Worm (Caenorhabditis elegans) whole organism, midembryonic: ENCODE data around the gene sart-3.

Source experiments
- T22C8.4 ChIP-seq: fragments of 200-800 bp; sonication (Bioruptor generic); IDR thresholded peaks from 2 replicates; pipeline ENCODE4 v1.3.6; 2022; ENCODE audit warnings: missing genetic modification characterization, missing compliant biosample characterization
- cog-1 ChIP-seq: sonication (generic microtip); optimal IDR thresholded peaks from 2 replicates; lab custom pipeline; 2016; ENCODE audit warnings: missing genetic modification characterization, missing compliant biosample characterization
- flt-1 ChIP-seq: fragments of 200-800 bp; sonication (Bioruptor generic); IDR thresholded peaks from 2 replicates; pipeline ENCODE4 v1.3.6; 2022; ENCODE audit warnings: missing genetic modification characterization, missing compliant biosample characterization
- klf-2 ChIP-seq: fragments of 200-800 bp; sonication (Bioruptor generic); conservative IDR thresholded peaks from 2 replicates; pipeline ENCODE4 v1.3.6; 2022; ENCODE audit warnings: missing genetic modification reagents, missing genetic modification characterization, missing compliant biosample characterization
- med-1 ChIP-seq: sonication (generic microtip); optimal IDR thresholded peaks from 2 replicates; lab custom pipeline; 2017; ENCODE audit warnings: missing genetic modification characterization, mild to moderate bottlenecking, missing compliant biosample characterization, antibody characterized with exemption, missing genetic modification reagents; ENCODE audit not compliant: insufficient read depth
- ref-1 ChIP-seq: fragments of 200-800 bp; sonication (Bioruptor generic); conservative IDR thresholded peaks from 2 replicates; pipeline ENCODE4 v1.3.6; 2022; ENCODE audit warnings: missing genetic modification reagents, missing genetic modification characterization, missing compliant biosample characterization
- tab-1 ChIP-seq: fragments of 200-800 bp; sonication (Bioruptor generic); IDR thresholded peaks from 2 replicates; pipeline ENCODE4 v1.3.6; 2022; ENCODE audit warnings: missing genetic modification characterization, missing compliant biosample characterization
- ztf-23 ChIP-seq: fragments of 200-800 bp; sonication (Bioruptor generic); IDR thresholded peaks from 2 replicates; pipeline ENCODE4 v1.3.6; 2022; ENCODE audit warnings: missing genetic modification reagents, missing genetic modification characterization, missing compliant biosample characterization
- ztf-29 ChIP-seq: fragments of 200-800 bp; sonication (Bioruptor generic); IDR thresholded peaks from 2 replicates; pipeline ENCODE4 v1.3.6; 2022; ENCODE audit warnings: missing genetic modification reagents, missing genetic modification characterization, missing compliant biosample characterization

Gene sart-3

DNA sequence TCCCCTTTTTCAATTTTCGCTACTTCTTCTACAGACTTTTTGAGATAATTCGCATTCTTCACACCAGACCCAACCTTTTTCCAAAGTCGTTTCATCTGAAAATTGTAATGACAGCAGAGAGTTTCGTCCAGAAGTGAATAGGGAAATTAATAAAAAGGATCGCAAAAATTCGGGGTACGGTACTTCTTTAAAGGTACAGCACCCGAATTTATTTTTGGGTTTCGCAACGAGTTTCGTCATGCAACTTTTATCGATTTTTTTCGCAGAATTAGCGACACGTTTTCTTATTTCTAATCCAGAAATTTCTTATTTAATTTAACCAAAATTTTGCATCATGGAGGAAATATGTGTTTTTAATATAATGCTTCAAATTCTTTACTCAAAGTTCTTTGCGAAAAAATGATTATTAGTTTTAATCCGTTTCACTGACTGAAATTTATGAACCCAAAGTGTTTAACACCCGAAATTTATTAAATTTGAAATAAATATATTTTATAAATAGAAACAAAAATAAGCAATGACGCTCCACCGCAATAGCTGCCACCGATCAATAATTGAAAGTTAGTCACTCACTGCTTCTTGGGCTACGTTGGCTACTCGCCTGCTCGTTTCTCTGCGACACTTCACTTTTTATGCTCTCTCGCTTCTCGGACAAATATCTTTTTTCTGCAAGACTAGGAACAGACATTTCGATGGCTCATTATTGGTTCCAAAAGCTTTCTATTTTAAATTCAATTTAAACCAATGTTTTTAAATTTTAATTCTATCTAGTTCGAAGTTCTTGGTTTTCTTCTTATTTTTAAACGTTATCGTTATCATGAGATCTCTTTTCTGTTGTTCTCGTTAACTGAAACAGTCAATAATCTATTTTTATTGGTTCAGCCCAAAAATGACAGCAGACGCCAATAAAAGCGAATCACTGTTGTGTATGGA lies 34.3 kb downstream of the sart-3 start, which contains the start of the genes B0035.15 and dnj-1:
Gene B0035.15, minus strand, starts transcription at position 99 of the 933 bp plus-strand sequence.
Gene dnj-1, plus strand, starts transcription at position 883 of the 933 bp plus-strand sequence.
- no peak for TF ChIP-seq ztf-29 (GFP tag; lab: Robert Waterston, UW)
- peak; percentile 63 for TF ChIP-seq T22C8.4 (GFP tag; lab: Robert Waterston, UW)
- no peak for TF ChIP-seq ref-1 (GFP tag; lab: Robert Waterston, UW)

DNA sequence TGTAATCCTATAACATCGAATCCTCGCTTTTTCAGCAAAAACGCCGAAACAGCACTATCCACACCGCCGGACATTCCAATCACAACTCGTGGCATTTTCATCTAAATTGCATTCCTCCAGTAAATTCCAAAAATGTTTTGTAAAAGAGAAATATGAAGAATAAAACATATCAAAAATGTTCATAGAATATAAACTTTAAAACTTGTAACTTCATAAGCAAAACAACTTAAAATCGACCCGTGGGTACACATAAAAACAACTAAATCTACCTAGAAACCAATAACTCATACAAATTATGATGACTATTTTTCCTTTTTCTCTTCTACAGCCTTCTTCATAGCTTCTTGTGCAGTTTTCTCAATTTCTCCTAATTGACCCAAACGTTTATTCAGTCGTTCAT lies 36.0 kb downstream of the sart-3 start, which contains the start of gene mttu-1:
Gene mttu-1, minus strand, starts transcription at position 101 of the 400 bp plus-strand sequence.
- TF ChIP-seq T22C8.4 (GFP tag; lab: Robert Waterston, UW) (no peak), ztf-29 (GFP tag; lab: Robert Waterston, UW) (no peak)

DNA sequence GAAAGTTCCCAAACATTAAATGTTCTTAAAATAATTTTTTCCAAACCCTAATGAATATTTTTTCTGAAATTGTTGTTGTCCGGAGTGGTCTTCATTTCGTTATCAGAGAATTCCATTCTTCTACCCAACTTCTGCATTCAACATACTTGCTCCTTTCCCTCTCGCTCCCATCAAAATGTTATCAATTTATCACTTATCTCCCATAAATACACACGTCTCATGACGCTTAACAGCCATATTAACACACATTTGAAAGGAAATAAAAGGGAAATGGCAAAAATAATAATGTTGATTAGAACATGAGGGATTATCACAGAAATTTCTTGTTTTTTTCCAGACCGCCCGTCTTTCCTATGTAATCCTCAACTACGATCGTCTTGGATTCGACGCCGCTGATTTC lies 43.8 kb downstream of the sart-3 start:
- TF ChIP-seq klf-2 (GFP tag; lab: Robert Waterston, UW) (no peak), med-1 (GFP tag; lab: Kevin White, UChicago) (no peak), tab-1 (GFP tag; lab: Robert Waterston, UW) (no peak)

DNA sequence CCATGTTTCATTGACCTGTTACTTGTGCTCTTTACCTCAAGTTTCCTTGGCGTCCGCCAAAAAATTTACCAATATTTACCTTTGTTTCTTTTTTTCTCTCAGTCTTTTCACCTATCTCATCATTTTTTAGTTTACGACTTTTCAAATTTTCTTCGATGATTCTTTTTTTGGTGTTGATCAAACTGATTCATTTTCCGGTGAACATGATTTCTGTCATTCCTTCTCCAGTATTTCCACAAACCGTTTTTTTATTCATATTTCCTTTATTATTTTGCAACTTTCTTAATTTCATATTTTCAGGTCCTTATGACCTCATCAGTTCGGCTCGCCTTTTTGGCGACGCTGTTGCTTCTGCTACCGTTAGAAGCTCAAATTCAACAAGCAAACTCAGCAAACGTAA lies 45.3 kb downstream of the sart-3 start, which contains the start of gene F54D1.6:
Gene F54D1.6, plus strand, starts transcription at position 301 of the 400 bp plus-strand sequence.
- TF ChIP-seq ztf-29 (GFP tag; lab: Robert Waterston, UW) (no peak), klf-2 (GFP tag; lab: Robert Waterston, UW) (no peak), flt-1 (no peak)

DNA sequence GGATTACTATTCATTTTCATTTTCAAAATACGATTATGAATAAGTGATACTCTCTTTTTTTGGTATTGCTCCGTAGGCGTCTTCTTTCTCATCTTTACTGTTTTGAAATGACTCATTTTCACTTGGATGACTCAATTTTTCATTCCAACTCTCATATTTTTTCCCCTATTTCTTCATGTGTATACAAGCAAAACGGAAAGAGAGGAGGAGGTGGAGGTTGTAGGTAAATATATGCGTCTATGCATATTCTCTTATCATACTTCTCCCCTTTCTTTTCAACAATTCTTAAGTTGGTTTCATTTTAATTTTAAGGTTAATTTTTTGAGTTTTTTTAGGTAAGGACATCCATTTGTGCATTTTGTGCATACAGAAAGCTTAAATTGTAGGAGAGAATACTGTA lies 46.7 kb downstream of the sart-3 start:
- TF ChIP-seq ztf-29 (GFP tag; lab: Robert Waterston, UW): no peak
- TF ChIP-seq tab-1 (GFP tag; lab: Robert Waterston, UW): no peak
- no peak for TF ChIP-seq ztf-23 (GFP tag; lab: Robert Waterston, UW)
- TF ChIP-seq klf-2 (GFP tag; lab: Robert Waterston, UW): no peak
- TF ChIP-seq med-1 (GFP tag; lab: Kevin White, UChicago): no peak
- TF ChIP-seq cog-1 (tag; lab: Kevin White, UChicago): no peak
- no peak for TF ChIP-seq ref-1 (GFP tag; lab: Robert Waterston, UW)

DNA sequence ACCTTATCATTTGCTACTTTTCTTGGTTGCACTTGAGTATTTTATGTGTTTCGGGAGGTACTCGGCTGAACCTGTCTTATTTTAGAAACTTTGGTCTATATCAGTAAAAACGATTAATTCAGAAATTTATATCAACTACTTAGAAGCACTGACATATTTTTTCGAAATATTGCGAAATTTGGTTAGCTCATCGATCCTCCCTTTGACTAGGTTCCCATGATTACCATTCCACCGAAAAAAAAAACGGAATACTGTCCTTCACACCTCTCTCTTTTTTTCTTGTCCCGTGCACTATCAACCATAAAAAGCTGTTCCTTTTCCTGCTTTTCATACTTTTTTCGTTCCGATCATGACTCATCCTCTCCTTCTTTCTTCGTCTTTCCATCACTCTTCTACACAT lies 47.5 kb downstream of the sart-3 start:
- no peak for TF ChIP-seq ztf-29 (GFP tag; lab: Robert Waterston, UW)
- no peak for TF ChIP-seq cog-1 (tag; lab: Kevin White, UChicago)
- TF ChIP-seq klf-2 (GFP tag; lab: Robert Waterston, UW): no peak
- TF ChIP-seq T22C8.4 (GFP tag; lab: Robert Waterston, UW): no peak
- no peak for TF ChIP-seq med-1 (GFP tag; lab: Kevin White, UChicago)
- no peak for TF ChIP-seq ref-1 (GFP tag; lab: Robert Waterston, UW)
- TF ChIP-seq flt-1: no peak
- TF ChIP-seq ztf-23 (GFP tag; lab: Robert Waterston, UW): no peak
- TF ChIP-seq tab-1 (GFP tag; lab: Robert Waterston, UW): no peak

DNA sequence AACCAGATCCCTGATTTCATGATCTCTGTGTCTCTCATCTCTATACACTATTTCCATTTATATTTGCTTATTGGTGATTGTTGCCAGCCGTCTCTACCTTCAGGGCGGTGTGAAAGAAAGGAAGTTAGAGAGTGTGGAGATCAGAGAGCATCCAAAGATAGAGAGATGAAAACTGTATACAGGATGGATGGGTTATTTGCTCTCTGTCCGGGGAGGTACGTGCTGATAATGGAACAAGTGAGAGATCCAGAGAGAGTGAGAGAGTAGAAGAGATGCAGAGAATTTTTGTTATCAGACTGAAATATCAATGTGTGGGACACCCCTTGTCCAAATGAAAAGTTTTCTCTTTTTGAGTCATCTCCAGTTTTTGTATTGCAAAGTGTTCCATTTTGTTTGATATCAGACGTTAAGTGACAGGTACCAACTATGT lies 48.7 kb downstream of the sart-3 start:
- no peak for TF ChIP-seq ref-1 (GFP tag; lab: Robert Waterston, UW)
- TF ChIP-seq flt-1: no peak
- TF ChIP-seq med-1 (GFP tag; lab: Kevin White, UChicago): no peak
- TF ChIP-seq ztf-29 (GFP tag; lab: Robert Waterston, UW): no peak
- no peak for TF ChIP-seq ztf-23 (GFP tag; lab: Robert Waterston, UW)
- TF ChIP-seq tab-1 (GFP tag; lab: Robert Waterston, UW): no peak
- no peak for TF ChIP-seq klf-2 (GFP tag; lab: Robert Waterston, UW)
- no peak for TF ChIP-seq T22C8.4 (GFP tag; lab: Robert Waterston, UW)
- no peak for TF ChIP-seq cog-1 (tag; lab: Kevin White, UChicago)
